Worm (Caenorhabditis elegans): Measurements from ENCODE around the gene srbc-42.

DNA sequence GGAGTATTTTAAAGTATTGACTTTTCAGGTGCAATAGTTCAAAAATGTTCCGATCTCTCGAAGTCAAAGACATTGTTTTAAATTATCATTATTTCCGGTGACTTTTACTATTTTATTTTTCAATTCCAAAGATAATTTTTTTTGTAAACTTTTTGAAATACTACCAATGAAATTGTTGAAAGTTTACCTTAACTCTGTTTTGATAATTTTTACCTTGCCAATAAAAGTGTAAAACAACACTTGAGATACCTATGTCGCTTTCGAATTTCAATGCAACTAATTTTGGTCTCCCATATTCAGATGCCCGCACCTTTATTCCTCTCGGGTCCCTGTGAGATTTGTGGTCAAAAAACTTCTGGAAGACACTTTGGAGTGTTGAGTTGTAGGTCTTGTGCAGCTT lies 34.1 kb upstream of the srbc-42 start, which contains the start of gene nhr-103:
- TF ChIP-seq lir-3 (tag; optimal IDR thresholded peaks at IDR 0.05; ENCODE audit: poor library complexity) (no peak), dpl-1 (GFP tag; optimal IDR thresholded peaks at IDR 0.05) (no peak), snpc-4 (tag; optimal IDR thresholded peaks at IDR 0.05) (no peak), nhr-11 (tag; optimal IDR thresholded peaks at IDR 0.05) (no peak), blmp-1 (tag; optimal IDR thresholded peaks at IDR 0.05) (no peak), nhr-20 (tag; optimal IDR thresholded peaks at IDR 0.05) (no peak), unc-62 (GFP tag; optimal IDR thresholded peaks at IDR 0.05) (no peak), egl-27 (tag; optimal IDR thresholded peaks at IDR 0.05) (no peak), mep-1 (tag; optimal IDR thresholded peaks at IDR 0.05) (no peak)

Data from whole organism, L1 larva.